Worm (Caenorhabditis elegans): ENCODE results near the gene best-18.

best-18 gene

DNA sequence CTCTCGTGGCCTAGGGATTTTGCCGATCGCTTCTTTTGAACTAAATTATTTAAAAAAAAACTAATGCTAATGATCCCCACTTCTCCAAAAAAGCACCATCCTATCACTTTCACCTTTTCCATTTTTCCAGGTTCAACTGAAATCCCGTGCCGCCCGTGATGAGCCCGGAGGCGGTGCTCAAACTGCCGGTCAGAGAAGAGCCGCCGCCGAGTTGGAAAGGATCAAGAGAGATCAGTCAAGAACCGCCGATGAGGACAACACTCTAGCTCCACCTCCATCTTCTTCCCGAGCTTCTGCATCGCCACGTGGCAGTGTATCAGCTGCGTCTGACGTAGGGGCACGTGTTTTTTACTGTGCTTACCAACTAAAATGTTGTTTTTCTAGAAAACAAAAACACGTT lies 41.1 kb downstream of the best-18 start:
- TF ChIP-seq hlh-13 (GFP tag; optimal IDR thresholded peaks at IDR 0.05) (no peak), Y22D7AL.16 (tag; optimal IDR thresholded peaks at IDR 0.05) (no peak), pat-9 (tag; optimal IDR thresholded peaks at IDR 0.05) (no peak), ref-2 (tag; optimal IDR thresholded peaks at IDR 0.05) (no peak), npax-4 (tag; optimal IDR thresholded peaks at IDR 0.05) (no peak), lim-6 (tag; optimal IDR thresholded peaks at IDR 0.05) (no peak), mec-3 (tag; optimal IDR thresholded peaks at IDR 0.05; ENCODE audit: borderline replicate concordance) (no peak), unc-55 (GFP tag; optimal IDR thresholded peaks at IDR 0.05) (no peak), ceh-19 (GFP tag; optimal IDR thresholded peaks at IDR 0.05) (no peak), F13H6.1 (tag; optimal IDR thresholded peaks at IDR 0.05) (no peak), fax-1 (tag; optimal IDR thresholded peaks at IDR 0.05) (no peak), ceh-34 (tag; optimal IDR thresholded peaks at IDR 0.05) (no peak), unc-86 (tag; optimal IDR thresholded peaks at IDR 0.05) (no peak), ceh-2 (tag; optimal IDR thresholded peaks at IDR 0.05) (no peak), elt-2 (tag; optimal IDR thresholded peaks at IDR 0.05) (no peak), eyg-1 (tag; optimal IDR thresholded peaks at IDR 0.05) (no peak), pros-1 (tag; optimal IDR thresholded peaks at IDR 0.05) (no peak)

- no peak for TF ChIP-seq ceh-30 (tag; optimal IDR thresholded peaks at IDR 0.05)
- TF ChIP-seq C08G9.2 (tag; optimal IDR thresholded peaks at IDR 0.05): no peak
- TF ChIP-seq ref-2 (tag; optimal IDR thresholded peaks at IDR 0.05): no peak
- TF ChIP-seq odd-2 (tag; optimal IDR thresholded peaks at IDR 0.05): no peak
- TF ChIP-seq ama-1 (optimal IDR thresholded peaks at IDR 0.05): no peak
- no peak for TF ChIP-seq T23F11.4 (GFP tag; optimal IDR thresholded peaks at IDR 0.05)
- no peak for TF ChIP-seq npax-4 (tag; optimal IDR thresholded peaks at IDR 0.05)
- TF ChIP-seq hlh-30 (tag; optimal IDR thresholded peaks at IDR 0.05; ENCODE audit: insufficient read depth): no peak
- TF ChIP-seq ets-4 (tag; optimal IDR thresholded peaks at IDR 0.05): no peak
- no peak for TF ChIP-seq F13H6.1 (tag; optimal IDR thresholded peaks at IDR 0.05)
- no peak for TF ChIP-seq hlh-6 (tag; optimal IDR thresholded peaks at IDR 0.05)
- no peak for TF ChIP-seq gmeb-2 (tag; optimal IDR thresholded peaks at IDR 0.05)
- no peak for TF ChIP-seq pha-2 (tag; optimal IDR thresholded peaks at IDR 0.05)
- TF ChIP-seq nhr-11 (tag; optimal IDR thresholded peaks at IDR 0.05): no peak
- TF ChIP-seq fkh-10 (GFP tag; optimal IDR thresholded peaks at IDR 0.05): no peak
- no peak for TF ChIP-seq unc-3 (GFP tag; conservative IDR thresholded peaks at IDR 0.05)
- TF ChIP-seq unc-3 (tag; optimal IDR thresholded peaks at IDR 0.05): no peak
- no peak for TF ChIP-seq ztf-16 (tag; optimal IDR thresholded peaks at IDR 0.05)
- TF ChIP-seq tbx-2 (tag; optimal IDR thresholded peaks at IDR 0.05): no peak
Measured at ce11 chrIII:10254583-10254982, 42.4 kb downstream of the best-18 start, which contains the start of gene R01H10.4. Gene R01H10.4 (plus strand): TSS chrIII:10254818.

DNA sequence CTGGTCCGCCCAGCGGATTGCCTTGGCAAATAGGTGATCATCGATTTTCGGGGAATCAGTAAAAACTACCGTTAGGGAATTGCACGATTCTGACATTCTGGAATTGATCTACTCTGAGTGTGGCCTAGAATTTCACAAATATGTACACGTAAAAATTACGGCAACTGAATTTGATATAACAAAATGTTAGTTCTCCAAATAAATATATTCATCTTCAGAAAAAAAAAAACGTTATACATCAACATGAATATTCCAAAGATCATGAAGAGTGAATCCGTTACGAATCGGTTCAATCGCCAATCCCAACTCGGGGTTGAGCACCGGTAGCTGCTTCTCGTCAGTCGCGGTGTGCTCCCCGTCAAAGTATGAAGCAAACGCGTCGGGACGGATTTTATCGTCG lies 46.4 kb downstream of the best-18 start, which contains the start of gene rip-1:
rip-1 (minus strand) TSS at position 101 of the 400 bp plus-strand sequence.
- TF ChIP-seq ceh-30 (tag; optimal IDR thresholded peaks at IDR 0.05) (no peak), elt-2 (tag; optimal IDR thresholded peaks at IDR 0.05) (no peak)

DNA sequence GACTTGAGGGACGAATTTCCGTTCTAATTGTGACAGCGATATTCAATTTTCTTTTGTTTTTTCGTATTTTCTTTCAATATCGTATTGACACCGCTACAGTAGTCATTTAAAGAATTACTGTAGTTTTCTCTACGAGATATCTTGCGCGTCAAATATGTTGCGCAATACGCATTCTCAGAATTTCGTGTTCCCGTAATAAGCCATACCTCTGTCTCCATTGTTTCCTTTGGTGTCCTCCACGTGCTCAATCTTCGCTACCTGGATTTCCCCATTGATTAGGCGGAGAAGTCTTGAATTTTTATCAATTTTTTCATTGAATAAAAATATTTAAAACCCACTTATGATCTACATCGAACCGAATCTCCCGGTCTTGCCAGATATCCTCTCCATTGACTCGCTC lies 49.1 kb downstream of the best-18 start:
- TF ChIP-seq hlh-15 (tag; optimal IDR thresholded peaks at IDR 0.05) (no peak), nfya-1 (tag; optimal IDR thresholded peaks at IDR 0.05) (no peak), pag-3 (tag; optimal IDR thresholded peaks at IDR 0.05; ENCODE audit: borderline replicate concordance) (no peak), ztf-16 (tag; optimal IDR thresholded peaks at IDR 0.05) (no peak), zip-5 (tag; optimal IDR thresholded peaks at IDR 0.05) (no peak), K02D7.2 (tag; optimal IDR thresholded peaks at IDR 0.05) (no peak), unc-55 (GFP tag; optimal IDR thresholded peaks at IDR 0.05) (no peak), nhr-11 (tag; optimal IDR thresholded peaks at IDR 0.05) (no peak), lim-6 (tag; optimal IDR thresholded peaks at IDR 0.05) (no peak)

Measured in whole organism, late embryonic.